Worm (Caenorhabditis elegans): ENCODE data around the gene K03B4.2.

Gene K03B4.2

DNA sequence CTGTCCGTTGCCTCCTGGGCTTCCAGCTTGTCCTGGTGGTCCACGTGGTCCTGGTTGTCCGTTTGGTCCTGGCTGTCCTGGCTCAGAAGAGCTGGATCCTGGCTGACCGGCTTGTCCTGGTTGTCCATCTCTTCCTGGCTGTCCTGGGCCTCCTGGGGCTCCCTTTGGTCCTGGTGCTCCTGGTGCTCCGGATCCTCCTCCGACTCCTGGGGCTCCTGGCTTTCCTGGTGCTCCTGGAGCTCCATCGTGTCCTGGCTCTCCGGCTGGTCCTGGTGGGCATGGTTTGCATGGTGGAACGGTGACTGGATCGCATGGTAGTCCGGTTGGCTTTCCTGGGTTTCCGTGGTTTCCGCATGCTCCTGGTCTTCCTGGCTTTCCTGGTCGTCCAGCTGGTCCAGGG lies 34.7 kb upstream of the K03B4.2 start:
- no peak for TF ChIP-seq lsy-12 (tag; optimal IDR thresholded peaks at IDR 0.05)
- TF ChIP-seq pha-4 (tag; optimal IDR thresholded peaks at IDR 0.05), result no peak
- no peak for TF ChIP-seq hmg-11 (tag; optimal IDR thresholded peaks at IDR 0.05)
- TF ChIP-seq ztf-4 (tag; optimal IDR thresholded peaks at IDR 0.05), result no peak
- no peak for TF ChIP-seq fkh-2 (tag; optimal IDR thresholded peaks at IDR 0.05)
- no peak for TF ChIP-seq R02D3.7 (tag; optimal IDR thresholded peaks at IDR 0.05)
- no peak for TF ChIP-seq lin-39 (tag; optimal IDR thresholded peaks at IDR 0.05)
- TF ChIP-seq ceh-82 (tag; optimal IDR thresholded peaks at IDR 0.05), result no peak
- TF ChIP-seq ceh-9 (tag; optimal IDR thresholded peaks at IDR 0.05), result no peak
- TF ChIP-seq unc-62 (GFP tag; optimal IDR thresholded peaks at IDR 0.05), result no peak
- no peak for TF ChIP-seq daf-12 (tag; optimal IDR thresholded peaks at IDR 0.05)
- no peak for TF ChIP-seq ceh-16 (tag; optimal IDR thresholded peaks at IDR 0.05)
- TF ChIP-seq egl-5 (tag; optimal IDR thresholded peaks at IDR 0.05), result no peak
- TF ChIP-seq nhr-76 (tag; optimal IDR thresholded peaks at IDR 0.05), result no peak
- no peak for TF ChIP-seq aly-2 (tag; optimal IDR thresholded peaks at IDR 0.05)

DNA sequence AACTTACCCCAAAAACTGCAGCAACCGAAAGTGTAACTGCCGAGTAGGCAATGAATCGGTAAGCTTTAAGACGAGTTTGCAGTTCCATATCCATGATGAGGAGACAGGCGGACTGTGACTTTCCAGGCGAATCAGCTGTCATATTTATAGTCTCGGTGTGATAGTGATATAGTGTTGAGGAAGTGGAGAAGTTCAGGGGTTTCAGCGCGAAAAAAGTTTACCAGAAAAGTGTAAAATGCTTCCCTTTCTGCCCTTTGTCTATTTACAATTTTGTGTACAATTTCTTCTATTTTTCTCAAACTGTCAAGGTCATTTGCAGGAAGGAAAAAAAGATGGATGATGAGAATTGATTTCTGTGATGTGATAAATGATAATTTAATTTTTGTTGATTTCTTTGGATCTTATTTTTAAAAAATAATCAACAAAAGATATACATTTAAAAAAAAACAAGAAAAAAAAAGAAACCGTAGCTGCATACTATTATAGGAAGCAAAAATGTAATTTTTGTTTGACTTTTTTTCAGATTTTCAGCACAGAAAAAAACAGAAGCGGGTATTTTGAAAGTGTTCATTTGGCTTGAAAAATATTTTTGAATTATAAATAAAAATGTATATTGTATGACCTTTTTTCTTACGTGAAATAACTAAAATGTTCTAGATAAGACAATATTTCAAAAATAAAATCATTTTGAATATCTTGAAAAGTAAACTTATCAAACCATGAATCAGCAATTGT lies 33.8 kb upstream of the K03B4.2 start, which contains the start of the genes col-139 and F41F3.1:
TSS of gene col-139 (minus strand) at position 101 of the 735 bp plus-strand sequence.
TSS of gene F41F3.1 (plus strand) at position 685 of the 735 bp plus-strand sequence.
- TF ChIP-seq nhr-23 (tag; optimal IDR thresholded peaks at IDR 0.05), result no peak
- TF ChIP-seq snpc-4 (tag; optimal IDR thresholded peaks at IDR 0.05), result no peak
- no peak for TF ChIP-seq pha-4 (tag; optimal IDR thresholded peaks at IDR 0.05)

DNA sequence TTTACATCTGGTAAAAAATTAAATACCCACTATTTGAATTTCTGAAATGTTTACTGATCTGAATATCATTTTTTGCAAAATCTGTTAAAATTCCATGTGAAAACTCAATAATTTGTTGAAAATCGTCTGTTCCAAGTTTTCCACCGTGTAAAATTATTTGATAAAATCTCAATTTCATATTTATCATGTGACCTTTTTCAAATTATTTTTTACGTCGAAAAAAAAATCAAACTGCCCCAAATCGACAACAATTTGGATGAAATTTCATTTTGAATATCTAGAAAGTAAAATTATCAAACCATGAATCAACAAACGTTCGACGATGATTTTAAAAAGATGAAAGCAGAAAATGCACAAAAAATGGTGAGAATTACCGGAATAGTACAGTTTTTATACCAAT lies 32.6 kb upstream of the K03B4.2 start, which contains the start of gene F41F3.9:
TSS of gene F41F3.9 (plus strand) at position 301 of the 400 bp plus-strand sequence.
- no peak for TF ChIP-seq fkh-2 (tag; optimal IDR thresholded peaks at IDR 0.05)
- TF ChIP-seq aly-2 (tag; optimal IDR thresholded peaks at IDR 0.05), result no peak
- no peak for TF ChIP-seq nhr-77 (tag; optimal IDR thresholded peaks at IDR 0.05)
- no peak for TF ChIP-seq ama-1 (optimal IDR thresholded peaks at IDR 0.05)
- TF ChIP-seq lsy-12 (tag; optimal IDR thresholded peaks at IDR 0.05), result no peak
- TF ChIP-seq nhr-25 (tag; optimal IDR thresholded peaks at IDR 0.05), result no peak
- no peak for TF ChIP-seq nhr-23 (tag; optimal IDR thresholded peaks at IDR 0.05)
- TF ChIP-seq elt-1 (tag; optimal IDR thresholded peaks at IDR 0.05), result no peak
- TF ChIP-seq elt-2 (tag; optimal IDR thresholded peaks at IDR 0.05), result no peak
- no peak for TF ChIP-seq sea-2 (GFP tag; optimal IDR thresholded peaks at IDR 0.05)
- TF ChIP-seq R02D3.7 (tag; optimal IDR thresholded peaks at IDR 0.05), result no peak
- TF ChIP-seq eor-1 (tag; optimal IDR thresholded peaks at IDR 0.05), result no peak
- no peak for TF ChIP-seq nhr-76 (tag; optimal IDR thresholded peaks at IDR 0.05)
- no peak for TF ChIP-seq nhr-28 (tag; optimal IDR thresholded peaks at IDR 0.05)
- TF ChIP-seq daf-12 (tag; optimal IDR thresholded peaks at IDR 0.05), result no peak
- no peak for TF ChIP-seq mdl-1 (tag; optimal IDR thresholded peaks at IDR 0.05)
- no peak for TF ChIP-seq unc-39 (tag; optimal IDR thresholded peaks at IDR 0.05)
- no peak for TF ChIP-seq lin-39 (tag; optimal IDR thresholded peaks at IDR 0.05)
- no peak for TF ChIP-seq zag-1 (tag; optimal IDR thresholded peaks at IDR 0.05)

DNA sequence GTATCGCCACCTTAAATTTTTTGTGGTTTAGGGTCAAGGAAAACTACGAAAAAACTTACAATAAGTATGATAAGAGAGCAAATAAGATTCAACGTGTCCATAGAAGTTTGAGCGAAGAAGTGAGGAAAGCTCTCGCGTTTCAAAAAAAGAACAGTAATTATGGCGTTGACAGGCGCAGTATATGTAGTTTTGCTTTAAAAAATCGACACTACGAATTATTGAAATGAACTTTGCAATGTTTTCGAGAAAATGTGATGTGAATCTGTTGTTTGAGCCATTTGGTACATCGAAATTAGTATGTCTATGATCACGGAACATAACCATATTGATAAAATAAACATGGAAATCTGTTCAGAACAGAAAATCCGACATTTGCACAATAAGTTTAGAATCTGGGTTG lies 25.4 kb upstream of the K03B4.2 start, which contains the start of gene srx-74:
TSS of gene srx-74 (minus strand) at position 101 of the 400 bp plus-strand sequence.
- no peak for TF ChIP-seq ama-1 (optimal IDR thresholded peaks at IDR 0.05)
- TF ChIP-seq egl-5 (tag; optimal IDR thresholded peaks at IDR 0.05), result no peak

DNA sequence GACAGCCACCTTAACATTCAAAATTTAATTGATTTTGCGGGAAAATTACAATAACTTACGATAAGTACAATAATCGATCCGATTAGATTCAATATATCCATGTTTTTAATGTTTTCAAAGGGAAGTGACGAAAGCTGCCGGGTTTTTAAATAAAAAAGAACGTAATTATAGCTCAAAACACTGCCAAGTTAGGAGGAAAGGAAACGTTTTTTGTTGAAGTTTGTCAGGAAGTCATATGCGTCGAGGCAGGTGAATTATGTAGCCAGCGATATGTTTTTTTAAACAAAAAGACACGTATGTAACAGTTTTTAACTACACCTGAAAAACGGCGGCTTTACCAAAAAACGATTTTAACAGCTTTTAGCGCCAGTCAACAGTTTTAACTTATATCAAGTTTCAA lies 22.1 kb upstream of the K03B4.2 start, which contains the start of gene srx-73:
TSS of gene srx-73 (minus strand) at position 101 of the 400 bp plus-strand sequence.
- TF ChIP-seq snpc-4 (tag; optimal IDR thresholded peaks at IDR 0.05) (no peak), ztf-11 (tag; optimal IDR thresholded peaks at IDR 0.05) (no peak), elt-2 (tag; optimal IDR thresholded peaks at IDR 0.05) (no peak), ceh-9 (tag; optimal IDR thresholded peaks at IDR 0.05) (no peak), mdl-1 (tag; optimal IDR thresholded peaks at IDR 0.05) (no peak)

DNA sequence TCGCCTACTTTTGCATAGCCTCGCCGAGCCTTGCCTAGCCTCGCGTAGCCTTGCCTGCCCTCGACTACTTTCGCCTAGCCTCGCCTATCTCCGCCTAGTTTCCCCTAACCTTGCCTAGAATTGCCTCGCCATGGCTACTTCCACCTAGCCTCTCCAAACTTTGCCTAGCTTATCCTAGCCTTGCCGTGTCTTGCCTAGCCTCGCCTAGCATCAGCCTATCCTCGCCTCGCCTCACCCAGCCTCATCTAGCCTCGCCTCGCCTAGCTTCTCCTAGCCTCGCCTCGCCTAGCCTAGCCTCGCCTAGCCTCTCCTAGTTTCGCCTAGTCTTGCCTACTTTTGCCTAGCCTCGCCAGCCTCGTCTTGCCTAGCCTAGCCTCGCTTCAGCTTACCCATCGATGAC lies 20.7 kb upstream of the K03B4.2 start:
- TF ChIP-seq ceh-28 (tag; optimal IDR thresholded peaks at IDR 0.05) (no peak), nhr-77 (tag; optimal IDR thresholded peaks at IDR 0.05) (no peak), aly-2 (tag; optimal IDR thresholded peaks at IDR 0.05) (no peak)

Measured in whole organism, L3 larva.